Worm (Caenorhabditis elegans): ENCODE results near the gene mars-1.

- TF ChIP-seq dve-1 (tag; optimal IDR thresholded peaks at IDR 0.05; ENCODE audit: insufficient read depth) (no peak), lin-15B (tag; optimal IDR thresholded peaks at IDR 0.05) (no peak), unc-62 (GFP tag; optimal IDR thresholded peaks at IDR 0.05 in 1 of 2) (no peak), unc-62 (tag; optimal IDR thresholded peaks at IDR 0.05) (no peak), sdz-12 (GFP tag; optimal IDR thresholded peaks at IDR 0.05) (no peak), ces-1 (GFP tag; optimal IDR thresholded peaks at IDR 0.05) (no peak), dpl-1 (GFP tag; optimal IDR thresholded peaks at IDR 0.05) (no peak), daf-12 (tag; optimal IDR thresholded peaks at IDR 0.05) (no peak), nhr-48 (tag; optimal IDR thresholded peaks at IDR 0.05) (no peak), aha-1 (tag) (no peak), nhr-6 (tag; optimal IDR thresholded peaks at IDR 0.05) (no peak), ceh-28 (tag; optimal IDR thresholded peaks at IDR 0.05) (no peak), nhr-25 (tag; optimal IDR thresholded peaks at IDR 0.05; ENCODE audit: borderline replicate concordance, insufficient read depth) (no peak)
Measured at ce11 chrIV:11681905-11682304, 46.6 kb upstream of the mars-1 start, which contains the start of gene ZK792.4.

All from whole organism, L4 larva.